Fruit fly (Drosophila melanogaster): ENCODE results near the gene ClpP.

dm6 chr2L:10403803-10404315 lies 47.3 kb downstream of the ClpP start:
- TF ChIP-seq CG5204 (GFP tag; optimal IDR thresholded peaks at IDR 0.05) (no peak), CG7045 (GFP tag; optimal IDR thresholded peaks at IDR 0.05) (no peak), pad (GFP tag; optimal IDR thresholded peaks at IDR 0.05) (no peak), kay (GFP tag; ENCODE audit: borderline replicate concordance) (peak; percentile 86), cic (GFP tag; optimal IDR thresholded peaks at IDR 0.05) (no peak), toe (GFP tag; optimal IDR thresholded peaks at IDR 0.05) (no peak), Hr96 (GFP tag; optimal IDR thresholded peaks at IDR 0.05) (no peak), CG1620 (GFP tag; optimal IDR thresholded peaks at IDR 0.05) (no peak), CG33017 (tag; optimal IDR thresholded peaks at IDR 0.05) (no peak)

Data from whole organism, adult.